Fruit fly (Drosophila melanogaster): ENCODE data around the gene CG15012.
A peak's percentile ranks its signal among the peaks of the same experiment; 100 is the strongest.

Gene CG15012

DNA sequence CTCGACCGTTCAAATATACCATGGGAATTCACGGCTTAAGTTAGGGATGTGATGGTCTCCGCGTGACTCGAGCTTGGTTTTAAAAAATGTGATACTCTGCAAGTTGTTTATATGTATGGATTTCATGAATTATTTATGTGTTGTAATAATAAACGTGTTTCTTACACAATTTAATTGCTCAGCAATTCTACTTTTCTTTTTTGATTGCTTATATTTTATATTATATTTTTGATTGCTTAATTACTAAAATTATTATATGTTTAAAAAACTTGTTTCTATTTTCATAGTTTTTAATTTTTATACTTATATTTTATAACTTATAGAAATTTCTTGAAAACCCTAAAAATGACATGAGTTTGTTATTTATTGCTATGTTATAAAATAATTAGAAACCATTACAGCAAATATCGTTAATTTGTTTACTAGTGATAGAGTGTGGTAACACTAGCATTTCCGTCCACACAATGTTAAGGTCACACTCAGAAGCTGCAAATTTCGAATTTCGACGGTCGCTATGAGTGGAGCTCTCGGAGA, 37.7 kb downstream of the CG15012 start, which contains the start of the genes ago and CG1265:
ago (minus strand) TSS at position 6 of the 534 bp plus-strand sequence.
CG1265 (plus strand) TSS at position 476 of the 534 bp plus-strand sequence.
- TF ChIP-seq ey (GFP tag; optimal IDR thresholded peaks at IDR 0.05) (no peak), CG32264 (GFP tag; optimal IDR thresholded peaks at IDR 0.05) (no peak), Mio (GFP tag; optimal IDR thresholded peaks at IDR 0.05) (no peak), Hr78 (GFP tag; optimal IDR thresholded peaks at IDR 0.05) (no peak), foxo (GFP tag; optimal IDR thresholded peaks at IDR 0.05) (peak in 1 of 2 experiments; percentile 36), br (GFP tag; optimal IDR thresholded peaks at IDR 0.05) (no peak), HLH106 (tag; optimal IDR thresholded peaks at IDR 0.05) (peak; percentile 62), pan (optimal IDR thresholded peaks at IDR 0.05) (no peak), Rel (GFP tag; optimal IDR thresholded peaks at IDR 0.05) (no peak), Rel (tag; optimal IDR thresholded peaks at IDR 0.05) (no peak), Dfd (GFP tag; optimal IDR thresholded peaks at IDR 0.05) (no peak), dmrt93B (GFP tag; optimal IDR thresholded peaks at IDR 0.05) (peak; percentile 51), psq (GFP tag; optimal IDR thresholded peaks at IDR 0.05) (peak; percentile 9), usp (GFP tag; optimal IDR thresholded peaks at IDR 0.05) (no peak), fru (GFP tag; optimal IDR thresholded peaks at IDR 0.05) (no peak), CrebA (GFP tag; optimal IDR thresholded peaks at IDR 0.05; ENCODE audit: borderline replicate concordance) (no peak), rgr (GFP tag; optimal IDR thresholded peaks at IDR 0.05) (peak; percentile 15), Abd-B (GFP tag; optimal IDR thresholded peaks at IDR 0.05) (no peak), GATAd (GFP tag; optimal IDR thresholded peaks at IDR 0.05) (no peak), Vsx2 (GFP tag; optimal IDR thresholded peaks at IDR 0.05; ENCODE audit: partially characterized antibody) (no peak), jim (GFP tag; optimal IDR thresholded peaks at IDR 0.05) (no peak), CG9705 (GFP tag; optimal IDR thresholded peaks at IDR 0.05) (peak; percentile 32), tai (GFP tag; optimal IDR thresholded peaks at IDR 0.05) (no peak), Sp1 (GFP tag; optimal IDR thresholded peaks at IDR 0.05) (peak; percentile 60), N (GFP tag; optimal IDR thresholded peaks at IDR 0.05) (no peak), sage (GFP tag; optimal IDR thresholded peaks at IDR 0.05) (no peak), Hnf4 (GFP tag; optimal IDR thresholded peaks at IDR 0.05) (peak; percentile 12), sv (GFP tag; optimal IDR thresholded peaks at IDR 0.05) (peak; percentile 15), OdsH (GFP tag; optimal IDR thresholded peaks at IDR 0.05) (peak; percentile 29), Dif (GFP tag; optimal IDR thresholded peaks at IDR 0.05; ENCODE audit: partially characterized antibody) (no peak), dl (GFP tag; optimal IDR thresholded peaks at IDR 0.05; ENCODE audit: insufficient read depth in 1 of 2, partially characterized antibody in 2 of 2) (no peak), Hr83 (GFP tag; optimal IDR thresholded peaks at IDR 0.05; ENCODE audit: poor library complexity, severe bottlenecking) (peak; percentile 2), brk (GFP tag; optimal IDR thresholded peaks at IDR 0.05) (no peak), Myc (optimal IDR thresholded peaks at IDR 0.05) (peak; percentile 1), dsf (GFP tag; optimal IDR thresholded peaks at IDR 0.05; ENCODE audit: borderline replicate concordance) (no peak), Jra (GFP tag; optimal IDR thresholded peaks at IDR 0.05) (no peak), woc (GFP tag; optimal IDR thresholded peaks at IDR 0.05) (peak; percentile 22), lola (GFP tag; optimal IDR thresholded peaks at IDR 0.05) (no peak), h (GFP tag; optimal IDR thresholded peaks at IDR 0.05) (peak; percentile 29)

DNA sequence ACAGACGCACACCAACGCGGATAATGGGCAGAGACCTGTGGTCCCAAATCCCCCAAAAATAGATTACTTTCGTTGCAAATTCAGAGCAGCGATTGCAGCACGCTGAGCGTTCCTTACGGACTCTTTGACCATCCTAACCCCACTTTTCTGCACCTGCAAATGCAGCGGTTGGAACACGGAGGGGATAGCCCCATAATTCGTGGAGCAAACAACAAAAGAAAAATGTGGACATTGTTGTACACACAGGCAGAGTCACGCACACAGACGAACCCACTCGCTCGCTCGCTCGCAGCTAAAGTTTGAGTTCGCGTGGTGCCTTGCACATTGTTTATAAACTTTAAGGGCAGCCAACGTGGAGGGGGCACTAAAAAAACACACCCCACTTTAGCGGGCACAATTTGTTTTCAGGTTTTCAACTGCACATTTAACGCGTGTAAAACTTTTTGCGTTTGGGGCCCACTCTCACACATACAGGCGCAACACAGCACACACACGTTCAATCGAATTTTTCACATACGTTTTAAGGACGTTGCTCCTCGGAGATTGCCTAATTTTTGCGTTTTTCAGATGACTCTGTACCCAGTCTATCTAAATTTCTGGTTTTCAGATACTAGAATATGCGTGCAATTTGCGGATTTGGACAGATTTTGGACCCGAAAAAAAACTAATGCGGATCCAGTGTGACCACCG, 38.3 kb downstream of the CG15012 start:
- no peak for TF ChIP-seq Sp1 (GFP tag; optimal IDR thresholded peaks at IDR 0.05)
- TF ChIP-seq OdsH (GFP tag; optimal IDR thresholded peaks at IDR 0.05) = no peak
- TF ChIP-seq Mio (GFP tag; optimal IDR thresholded peaks at IDR 0.05) = no peak
- TF ChIP-seq brk (GFP tag; optimal IDR thresholded peaks at IDR 0.05) = no peak
- peak; percentile 14 for TF ChIP-seq N (GFP tag; optimal IDR thresholded peaks at IDR 0.05)
- TF ChIP-seq HLH106 (tag; optimal IDR thresholded peaks at IDR 0.05) = no peak
- TF ChIP-seq psq (GFP tag; optimal IDR thresholded peaks at IDR 0.05) = no peak
- no peak for TF ChIP-seq Rel (GFP tag; optimal IDR thresholded peaks at IDR 0.05)
- TF ChIP-seq Rel (tag; optimal IDR thresholded peaks at IDR 0.05) = peak; percentile 97
- no peak for TF ChIP-seq Abd-B (GFP tag; optimal IDR thresholded peaks at IDR 0.05)
- no peak for TF ChIP-seq CG9705 (GFP tag; optimal IDR thresholded peaks at IDR 0.05)
- TF ChIP-seq sage (GFP tag; optimal IDR thresholded peaks at IDR 0.05) = no peak

Data from whole organism, wandering third instar larva.